Fruit fly (Drosophila melanogaster): ENCODE measurements around the gene IKKbeta.

Gene IKKbeta

dm6 chr3R:16050621-16051328, 1.6 kb upstream of the IKKbeta start, which contains the start of gene msps:
Gene msps (plus strand): TSS chr3R:16050801.
- TF ChIP-seq fkh (GFP tag; optimal IDR thresholded peaks at IDR 0.05) (peak; percentile 73), Sox102F (GFP tag; optimal IDR thresholded peaks at IDR 0.05) (no peak), vri (GFP tag; optimal IDR thresholded peaks at IDR 0.05) (no peak), CG4318 (GFP tag; optimal IDR thresholded peaks at IDR 0.05) (no peak), Sox14 (GFP tag; optimal IDR thresholded peaks at IDR 0.05) (peak; percentile 52), CG11294 (GFP tag; IDR thresholded peaks at IDR 0.05) (no peak), Hr4 (GFP tag; optimal IDR thresholded peaks at IDR 0.05) (no peak)

dm6 chr3R:16046030-16046429, 3.2 kb downstream of the IKKbeta start, which contains the start of gene Jhbp5:
Gene Jhbp5 (minus strand): TSS chr3R:16046130.
- TF ChIP-seq CG3919 (GFP tag; optimal IDR thresholded peaks at IDR 0.05) (no peak), CG10631 (GFP tag; optimal IDR thresholded peaks at IDR 0.05) (no peak), Eip93F (GFP tag; optimal IDR thresholded peaks at IDR 0.05) (no peak), Gug (GFP tag; IDR thresholded peaks at IDR 0.05) (no peak), dsx (GFP tag; optimal IDR thresholded peaks at IDR 0.05; ENCODE audit: poor library complexity, severe bottlenecking) (no peak), ss (GFP tag; optimal IDR thresholded peaks at IDR 0.05) (no peak), achi (GFP tag; optimal IDR thresholded peaks at IDR 0.05) (no peak), CG3032 (tag; optimal IDR thresholded peaks at IDR 0.05) (no peak), net (GFP tag; optimal IDR thresholded peaks at IDR 0.05) (no peak), Sox15 (GFP tag; optimal IDR thresholded peaks at IDR 0.05) (no peak), CG6792 (GFP tag; optimal IDR thresholded peaks at IDR 0.05) (no peak), Sox14 (GFP tag; optimal IDR thresholded peaks at IDR 0.05) (no peak), CG8319 (GFP tag; optimal IDR thresholded peaks at IDR 0.05) (no peak), Smox (GFP tag; optimal IDR thresholded peaks at IDR 0.05) (no peak), pdm3 (GFP tag; optimal IDR thresholded peaks at IDR 0.05) (no peak), Hr4 (GFP tag; optimal IDR thresholded peaks at IDR 0.05) (no peak)

dm6 chr3R:16042900-16043548, 6.2 kb downstream of the IKKbeta start, which contains the start of gene Jhbp4:
Gene Jhbp4 (plus strand): TSS chr3R:16043498.
- TF ChIP-seq salr (GFP tag; optimal IDR thresholded peaks at IDR 0.05) (no peak), spab (GFP tag; optimal IDR thresholded peaks at IDR 0.05) (no peak), CG6808 (GFP tag; optimal IDR thresholded peaks at IDR 0.05) (peak; percentile 24), CG34406 (GFP tag; optimal IDR thresholded peaks at IDR 0.05) (no peak), topi (GFP tag; optimal IDR thresholded peaks at IDR 0.05) (no peak), lz (GFP tag; optimal IDR thresholded peaks at IDR 0.05) (peak; percentile 35), Sox102F (GFP tag; optimal IDR thresholded peaks at IDR 0.05) (peak; percentile 11), fkh (GFP tag; optimal IDR thresholded peaks at IDR 0.05) (no peak), Sox14 (GFP tag; optimal IDR thresholded peaks at IDR 0.05) (peak; percentile 41), Sox15 (GFP tag; optimal IDR thresholded peaks at IDR 0.05) (no peak), svp (GFP tag) (no peak), OdsH (GFP tag; optimal IDR thresholded peaks at IDR 0.05) (peak; percentile 15), eg (GFP tag; IDR thresholded peaks at IDR 0.05) (no peak), CG3032 (tag; optimal IDR thresholded peaks at IDR 0.05) (peak; percentile 43), Eip93F (GFP tag; optimal IDR thresholded peaks at IDR 0.05) (no peak), pdm3 (GFP tag; optimal IDR thresholded peaks at IDR 0.05) (peak; percentile 29), Ets21C (GFP tag; optimal IDR thresholded peaks at IDR 0.05) (no peak), vri (GFP tag; optimal IDR thresholded peaks at IDR 0.05) (no peak), CG8119 (GFP tag; IDR thresholded peaks at IDR 0.05) (no peak), Lpt (GFP tag; optimal IDR thresholded peaks at IDR 0.05) (peak; percentile 1), CG10631 (GFP tag; optimal IDR thresholded peaks at IDR 0.05) (peak; percentile 39), CG32006 (GFP tag; optimal IDR thresholded peaks at IDR 0.05) (peak; percentile 44), CG9139 (GFP tag; optimal IDR thresholded peaks at IDR 0.05) (no peak), CG11294 (GFP tag; IDR thresholded peaks at IDR 0.05) (no peak), Smox (GFP tag; optimal IDR thresholded peaks at IDR 0.05) (no peak), CG31627 (GFP tag; optimal IDR thresholded peaks at IDR 0.05) (no peak), cyc (GFP tag; optimal IDR thresholded peaks at IDR 0.05) (no peak), Ets96B (tag; optimal IDR thresholded peaks at IDR 0.05) (peak; percentile 20), esn (GFP tag; optimal IDR thresholded peaks at IDR 0.05) (peak; percentile 2), net (GFP tag; optimal IDR thresholded peaks at IDR 0.05) (peak; percentile 25), CG6792 (GFP tag; optimal IDR thresholded peaks at IDR 0.05) (peak; percentile 11), fd85E (GFP tag; optimal IDR thresholded peaks at IDR 0.05) (no peak), Hr38 (GFP tag; optimal IDR thresholded peaks at IDR 0.05) (no peak), Blimp-1 (GFP tag; optimal IDR thresholded peaks at IDR 0.05) (peak; percentile 59), CG8319 (GFP tag; optimal IDR thresholded peaks at IDR 0.05) (no peak), Eip75B (GFP tag; optimal IDR thresholded peaks at IDR 0.05) (peak; percentile 28), achi (GFP tag; optimal IDR thresholded peaks at IDR 0.05) (peak; percentile 46), dsx (GFP tag; optimal IDR thresholded peaks at IDR 0.05; ENCODE audit: poor library complexity, severe bottlenecking) (no peak)
